Worm (Caenorhabditis elegans): Measurements from ENCODE around the gene Y6G8.8.

ce11 chrV:17668531-17668930, 48.2 kb downstream of the Y6G8.8 start, which contains the start of gene str-89:
- no peak for TF ChIP-seq dao-5 (tag; optimal IDR thresholded peaks at IDR 0.05)
- TF ChIP-seq him-1 (tag; optimal IDR thresholded peaks at IDR 0.05): no peak

Data from whole organism, L4/young adult.